Worm (Caenorhabditis elegans) whole organism, late embryonic: ENCODE results near the gene F09G8.10.

Experiments used
- C38D4.7 ChIP-seq: fragments of 200-800 bp; sonication (Bioruptor generic); optimal IDR thresholded peaks from 2 replicates; lab custom pipeline; 2018; ENCODE audit warnings: mild to moderate bottlenecking, missing genetic modification characterization, moderate library complexity, missing compliant biosample characterization
- F13H6.1 ChIP-seq: sonication (generic microtip); optimal IDR thresholded peaks from 2 replicates; lab custom pipeline; 2016; ENCODE audit warnings: missing genetic modification characterization, missing compliant biosample characterization
- ceh-14 ChIP-seq: sonication (generic microtip); optimal IDR thresholded peaks from 2 replicates; lab custom pipeline; 2016; ENCODE audit warnings: missing genotype, missing genetic modification characterization, missing compliant biosample characterization
- ceh-22 ChIP-seq: sonication (generic microtip); optimal IDR thresholded peaks from 2 replicates; lab custom pipeline; 2017; ENCODE audit warnings: missing biosample characterization, missing genetic modification characterization
- ceh-30 ChIP-seq: fragments of 150-350 bp; optimal IDR thresholded peaks from 2 replicates; lab custom pipeline; 2014; ENCODE audit warnings: missing biosample characterization, missing genetic modification characterization
- ceh-31 ChIP-seq: sonication (generic microtip); optimal IDR thresholded peaks from 2 replicates; lab custom pipeline; 2016; ENCODE audit warnings: missing genetic modification characterization, missing compliant biosample characterization
- ceh-34 ChIP-seq: sonication (generic microtip); optimal IDR thresholded peaks from 2 replicates; lab custom pipeline; 2016; ENCODE audit warnings: mild to moderate bottlenecking, missing genetic modification characterization, missing compliant biosample characterization
- ceh-48 ChIP-seq: sonication (generic microtip); optimal IDR thresholded peaks from 2 replicates; lab custom pipeline; 2016; ENCODE audit warnings: missing genetic modification characterization, inconsistent platforms, missing compliant biosample characterization
- ceh-9 ChIP-seq: sonication (generic microtip); optimal IDR thresholded peaks from 2 replicates; lab custom pipeline; 2016; ENCODE audit warnings: mild to moderate bottlenecking, missing genetic modification characterization, inconsistent platforms, missing compliant biosample characterization
- che-1 ChIP-seq: sonication (generic microtip); optimal IDR thresholded peaks from 2 replicates; lab custom pipeline; 2016; ENCODE audit warnings: mild to moderate bottlenecking, missing genetic modification characterization, missing compliant biosample characterization
- elt-2 ChIP-seq: sonication (generic microtip); optimal IDR thresholded peaks from 2 replicates; lab custom pipeline; 2016; ENCODE audit warnings: missing genetic modification reagents, missing genetic modification characterization, missing compliant biosample characterization
- elt-4 ChIP-seq: sonication (generic microtip); optimal IDR thresholded peaks from 2 replicates; lab custom pipeline; 2016; ENCODE audit warnings: missing genetic modification characterization, missing compliant biosample characterization
- ets-4 ChIP-seq: sonication (generic microtip); optimal IDR thresholded peaks from 2 replicates; lab custom pipeline; 2016; ENCODE audit warnings: missing genetic modification characterization, missing compliant biosample characterization
- fax-1 ChIP-seq: sonication (generic microtip); optimal IDR thresholded peaks from 2 replicates; lab custom pipeline; 2016; ENCODE audit warnings: missing genotype, missing genetic modification characterization, missing compliant biosample characterization
- fkh-10 ChIP-seq: fragments of 150-350 bp; optimal IDR thresholded peaks from 2 replicates; lab custom pipeline; 2014; ENCODE audit warnings: missing biosample characterization, missing genetic modification reagents, missing genetic modification characterization
- hlh-13 ChIP-seq: fragments of 200-800 bp; sonication (Bioruptor generic); optimal IDR thresholded peaks from 2 replicates; lab custom pipeline; 2018; ENCODE audit warnings: mild to moderate bottlenecking, missing genetic modification characterization, missing compliant biosample characterization
- hlh-15 ChIP-seq: sonication (generic microtip); optimal IDR thresholded peaks from 2 replicates; lab custom pipeline; 2016; ENCODE audit warnings: missing genetic modification characterization, missing compliant biosample characterization
- hlh-6 ChIP-seq: sonication (generic microtip); optimal IDR thresholded peaks from 2 replicates; lab custom pipeline; 2016; ENCODE audit warnings: missing genotype, missing genetic modification characterization, missing compliant biosample characterization
- hlh-8 ChIP-seq: sonication (generic microtip); optimal IDR thresholded peaks from 2 replicates; lab custom pipeline; 2016; ENCODE audit warnings: missing genotype, missing genetic modification characterization, missing compliant biosample characterization
- lin-11 ChIP-seq: fragments of 200-800 bp; sonication (Bioruptor generic); optimal IDR thresholded peaks from 2 replicates; lab custom pipeline; 2018; ENCODE audit warnings: mild to moderate bottlenecking, missing genetic modification characterization, missing compliant biosample characterization
- madf-2 ChIP-seq: sonication (generic microtip); optimal IDR thresholded peaks from 2 replicates; lab custom pipeline; 2017; ENCODE audit warnings: missing genetic modification characterization, missing compliant biosample characterization
- mec-3 ChIP-seq: sonication (generic microtip); optimal IDR thresholded peaks from 2 replicates; lab custom pipeline; 2016; ENCODE audit warnings: borderline replicate concordance, missing genetic modification characterization, missing compliant biosample characterization
- pag-3 ChIP-seq: sonication (generic microtip); optimal IDR thresholded peaks from 2 replicates; lab custom pipeline; 2016; ENCODE audit warnings: missing compliant biosample characterization, missing genetic modification characterization, borderline replicate concordance
- pha-4 ChIP-seq: fragments of 150-350 bp; optimal IDR thresholded peaks from 2 replicates; lab custom pipeline; 2018; ENCODE audit warnings: missing biosample characterization, missing genetic modification reagents, missing genetic modification characterization
- rnt-1 ChIP-seq: sonication (generic microtip); optimal IDR thresholded peaks from 2 replicates; lab custom pipeline; 2016; ENCODE audit warnings: missing genetic modification characterization, missing compliant biosample characterization
- sdc-2 ChIP-seq: sonication (generic microtip); optimal IDR thresholded peaks from 2 replicates; lab custom pipeline; 2016; ENCODE audit warnings: missing genotype, missing genetic modification characterization, missing compliant biosample characterization
- sox-2 ChIP-seq: fragments of 200-800 bp; sonication (Bioruptor generic); IDR thresholded peaks from 2 replicates; pipeline ENCODE4 v1.3.6; 2022; ENCODE audit warnings: missing genetic modification reagents, missing genetic modification characterization, missing compliant biosample characterization
- tbx-2 ChIP-seq: sonication (generic microtip); optimal IDR thresholded peaks from 2 replicates; lab custom pipeline; 2016; ENCODE audit warnings: missing genetic modification characterization, missing compliant biosample characterization
- tbx-7 ChIP-seq: sonication (generic microtip); optimal IDR thresholded peaks from 2 replicates; lab custom pipeline; 2016; ENCODE audit warnings: missing genotype, missing genetic modification characterization, missing compliant biosample characterization
- unc-3 ChIP-seq, 2 experiments: fragments of 200-800 bp in 1 of 2; sonication (Bioruptor generic) in 1 of 2; sonication (generic microtip) in 1 of 2; conservative IDR thresholded peaks in 1 of 2; optimal IDR thresholded peaks in 1 of 2; 2 replicates each; pipeline versions ENCODE4 v1.3.6 to Lab custom; 2016 to 2022; ENCODE audit warnings: missing compliant biosample characterization in 2 of 2, missing genetic modification characterization in 2 of 2, missing genetic modification reagents in 1 of 2
- unc-42 ChIP-seq: sonication (generic microtip); optimal IDR thresholded peaks from 2 replicates; lab custom pipeline; 2016; ENCODE audit warnings: missing genotype, missing genetic modification characterization, missing compliant biosample characterization
- unc-55 ChIP-seq: sonication (generic microtip); optimal IDR thresholded peaks from 2 replicates; lab custom pipeline; 2017; ENCODE audit warnings: missing biosample characterization, missing genetic modification reagents, missing genetic modification characterization
- unc-86 ChIP-seq: sonication (generic microtip); optimal IDR thresholded peaks from 2 replicates; lab custom pipeline; 2016; ENCODE audit warnings: missing genetic modification characterization, missing compliant biosample characterization

F09G8.10 gene

DNA sequence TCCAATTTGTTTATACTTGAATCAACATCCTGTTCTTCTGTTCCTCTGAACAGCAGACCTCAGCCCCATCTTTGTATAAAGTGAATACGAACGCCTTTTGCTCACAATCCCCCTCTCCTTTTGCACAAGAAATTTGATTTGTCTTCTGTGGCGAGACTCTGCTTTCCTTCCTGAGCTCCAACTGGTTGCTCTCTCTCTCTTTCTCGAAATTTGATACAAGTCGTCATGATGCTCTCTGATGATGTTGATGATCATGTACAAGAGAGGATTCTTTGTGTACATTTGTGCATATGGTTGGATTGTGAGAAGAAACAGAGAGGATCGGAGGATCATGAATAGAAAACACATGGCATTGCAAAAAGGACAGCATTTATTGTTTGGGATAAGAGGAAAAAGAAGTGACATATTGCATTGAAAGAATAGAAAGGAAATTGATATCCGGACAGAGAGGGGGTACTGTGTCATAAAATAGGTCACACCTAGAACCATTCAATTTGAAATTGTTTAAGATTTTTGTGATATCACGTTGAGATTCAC lies 29.0 kb upstream of the F09G8.10 start:
- TF ChIP-seq ceh-34 (tag; lab: Kevin White, UChicago) (peak; percentile 82), unc-42 (tag; lab: Kevin White, UChicago) (peak; percentile 22), F13H6.1 (tag; lab: Kevin White, UChicago) (no peak), hlh-8 (tag; lab: Kevin White, UChicago) (peak; percentile 3)

DNA sequence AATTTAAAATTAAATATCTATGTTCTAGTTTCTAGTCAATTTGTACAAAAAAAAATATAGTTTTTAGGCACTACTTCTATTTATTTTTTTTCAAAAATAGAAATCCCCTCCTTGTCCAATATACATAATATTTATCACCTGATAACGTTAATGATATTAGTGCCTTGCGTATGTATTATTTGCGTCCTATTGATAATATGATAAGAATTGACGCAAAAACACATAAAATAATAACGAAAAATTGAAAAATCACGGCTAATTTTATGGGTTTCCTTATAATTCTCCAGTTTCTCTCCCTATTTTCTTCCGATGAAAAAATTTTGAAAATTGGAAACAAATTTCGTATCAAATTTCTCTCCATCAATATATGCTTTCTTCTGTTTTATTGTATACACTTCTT lies 27.8 kb upstream of the F09G8.10 start:
- peak; percentile 82 for TF ChIP-seq elt-2 (tag; lab: Kevin White, UChicago)
- TF ChIP-seq hlh-6 (tag; lab: Kevin White, UChicago) = no peak

DNA sequence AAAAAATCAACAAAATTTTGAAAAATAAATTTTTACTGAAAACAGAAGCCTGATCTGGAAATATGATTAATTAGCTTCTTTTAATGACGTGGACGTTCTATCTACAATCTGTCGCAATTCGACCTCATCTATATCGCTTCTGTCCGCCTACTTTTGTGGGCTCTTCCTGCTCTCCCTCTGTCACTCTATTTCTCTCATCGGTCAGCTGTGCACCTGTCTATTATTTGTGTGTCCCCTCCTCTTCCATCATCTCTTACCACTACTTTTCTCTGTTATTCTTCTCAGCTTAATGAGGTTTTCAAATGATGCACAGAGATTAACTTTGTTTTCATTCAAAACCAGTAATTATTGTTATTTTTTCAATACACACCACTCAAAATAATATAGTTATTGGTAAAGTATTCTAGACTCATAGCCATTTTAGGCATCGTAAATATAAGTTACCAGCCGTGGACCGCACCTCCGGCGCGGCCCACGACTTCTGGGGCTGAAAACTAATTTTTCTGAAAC lies 27.2 kb upstream of the F09G8.10 start:
- TF ChIP-seq unc-42 (tag; lab: Kevin White, UChicago) (peak; percentile 29), ceh-34 (tag; lab: Kevin White, UChicago) (no peak)

DNA sequence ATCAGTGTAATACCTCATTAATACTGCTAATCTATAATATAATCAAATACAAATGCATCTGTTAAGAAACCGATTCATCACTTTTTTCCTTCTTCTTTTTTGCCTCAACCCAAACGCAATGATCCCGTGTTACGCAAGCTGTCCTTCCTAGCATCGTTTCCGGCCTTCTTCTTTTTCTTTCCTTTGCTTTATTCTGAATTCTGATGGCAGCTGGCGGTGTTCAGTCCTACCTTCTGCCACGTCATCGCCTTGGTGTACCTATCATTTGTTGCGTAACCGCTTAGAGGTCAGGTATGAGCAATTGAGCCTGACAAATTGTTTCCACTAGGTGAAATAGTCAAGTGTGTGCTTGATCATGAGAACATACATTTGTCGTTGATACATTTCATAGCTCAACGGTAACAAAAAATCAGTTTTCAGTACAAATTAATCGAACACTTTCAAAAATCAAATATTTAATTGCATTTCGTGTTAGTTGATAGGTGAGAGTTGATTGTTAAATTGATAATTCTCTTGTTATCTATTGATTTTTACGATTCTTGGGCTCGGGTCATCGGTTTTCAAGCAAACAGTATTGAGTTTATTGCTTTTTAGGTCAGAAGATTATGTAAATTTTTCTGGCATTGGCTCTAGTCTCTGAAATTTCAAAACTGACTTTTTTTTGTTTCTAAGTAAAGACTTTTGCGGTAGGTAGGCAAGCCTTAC lies 26.4 kb upstream of the F09G8.10 start:
- no peak for TF ChIP-seq pha-4 (tag; lab: Kevin White, UChicago)
- no peak for TF ChIP-seq sdc-2
- no peak for TF ChIP-seq ceh-22 (tag; lab: Kevin White, UChicago)
- no peak for TF ChIP-seq pag-3 (tag; lab: Kevin White, UChicago)
- no peak for TF ChIP-seq hlh-15 (tag; lab: Kevin White, UChicago)
- no peak for TF ChIP-seq ceh-14
- TF ChIP-seq hlh-13 (GFP tag; lab: Kevin White, UChicago) = no peak
- no peak for TF ChIP-seq rnt-1
- peak; percentile 37 for TF ChIP-seq tbx-2
- no peak for TF ChIP-seq elt-4 (tag; lab: Kevin White, UChicago)
- peak; percentile 30 for TF ChIP-seq elt-2 (tag; lab: Kevin White, UChicago)
- no peak for TF ChIP-seq fkh-10 (GFP tag; lab: Kevin White, UChicago)
- no peak for TF ChIP-seq unc-42 (tag; lab: Kevin White, UChicago)
- TF ChIP-seq sox-2 (GFP tag; lab: Robert Waterston, UW) = no peak
- no peak for TF ChIP-seq ceh-30 (tag; lab: Kevin White, UChicago)
- no peak for TF ChIP-seq unc-55 (GFP tag; lab: Kevin White, UChicago)

DNA sequence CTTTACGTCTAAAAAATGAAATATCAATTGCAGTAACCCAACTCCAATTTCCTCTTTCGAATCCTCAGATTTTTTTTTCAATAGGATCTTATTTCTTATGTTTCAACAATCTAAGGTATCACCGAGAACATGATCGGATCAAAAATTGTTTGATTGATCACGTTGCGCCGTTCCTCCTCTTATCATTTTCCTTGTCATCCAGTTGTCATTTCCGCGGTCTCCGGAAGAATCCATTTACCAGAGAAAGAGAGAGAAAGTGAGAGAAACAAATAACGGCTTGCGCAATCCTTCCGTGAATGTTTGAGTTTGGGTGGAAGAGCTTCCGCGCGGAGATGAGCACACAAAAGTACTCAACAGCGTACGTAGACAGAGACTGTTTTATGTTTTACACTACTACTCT lies 21.3 kb upstream of the F09G8.10 start:
- TF ChIP-seq unc-55 (GFP tag; lab: Kevin White, UChicago) (peak; percentile 56), F13H6.1 (tag; lab: Kevin White, UChicago) (no peak), ceh-30 (tag; lab: Kevin White, UChicago) (no peak)

DNA sequence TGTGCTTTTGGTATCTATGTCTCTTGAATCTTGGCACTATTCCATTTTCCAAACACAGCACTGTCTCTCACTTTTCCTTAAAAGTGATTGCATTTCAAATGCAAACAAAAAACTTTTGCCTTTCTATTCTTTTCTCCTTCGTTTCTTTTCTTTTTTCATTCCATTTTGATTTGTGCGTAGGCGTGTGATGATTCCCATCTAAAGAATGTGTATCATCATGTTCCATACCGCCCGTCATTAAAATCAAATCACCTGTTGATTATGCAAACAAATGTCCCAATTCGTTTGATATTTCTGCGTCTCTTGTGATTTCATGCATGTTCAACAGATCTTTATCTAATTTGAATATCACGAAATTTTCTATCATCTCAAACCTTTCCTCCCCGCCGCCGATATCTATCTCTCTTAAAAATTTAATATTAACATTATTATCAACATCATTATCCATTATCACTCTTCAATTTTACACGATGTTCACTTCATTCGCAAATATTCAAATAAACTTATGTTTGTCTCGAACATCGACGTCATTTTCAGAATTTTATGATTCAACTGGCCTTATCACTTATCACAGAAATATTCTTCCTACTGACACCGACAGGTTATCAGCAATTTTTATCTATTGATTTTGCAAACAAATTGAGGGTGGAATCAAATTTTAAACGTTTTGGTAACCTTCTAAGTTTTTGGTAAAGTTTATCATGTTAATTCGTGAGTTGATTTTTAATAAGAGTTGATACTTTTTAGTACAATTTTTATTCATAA lies 19.5 kb upstream of the F09G8.10 start:
- TF ChIP-seq elt-2 (tag; lab: Kevin White, UChicago) (peak; percentile 89), madf-2 (tag; lab: Kevin White, UChicago) (no peak)

DNA sequence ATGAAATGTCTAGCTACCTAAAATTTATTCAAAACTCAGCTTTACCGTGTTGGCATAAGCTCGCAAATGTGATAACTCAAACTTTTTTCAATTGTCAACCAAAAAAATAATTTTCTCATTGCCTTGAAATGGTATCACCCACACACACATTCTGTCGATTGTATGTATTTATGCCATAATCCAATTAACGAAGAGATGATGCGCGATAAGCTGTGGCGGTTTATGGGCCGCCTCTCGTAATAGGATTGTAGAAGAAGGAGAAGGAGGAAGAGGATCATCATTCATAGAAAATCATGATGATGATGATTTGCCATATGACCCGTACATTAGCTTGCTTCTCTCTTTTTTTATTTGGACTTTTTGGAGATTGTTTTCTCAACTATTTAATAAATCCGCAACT lies 17.2 kb upstream of the F09G8.10 start:
- TF ChIP-seq fax-1 = no peak
- TF ChIP-seq unc-42 (tag; lab: Kevin White, UChicago) = peak; percentile 85

DNA sequence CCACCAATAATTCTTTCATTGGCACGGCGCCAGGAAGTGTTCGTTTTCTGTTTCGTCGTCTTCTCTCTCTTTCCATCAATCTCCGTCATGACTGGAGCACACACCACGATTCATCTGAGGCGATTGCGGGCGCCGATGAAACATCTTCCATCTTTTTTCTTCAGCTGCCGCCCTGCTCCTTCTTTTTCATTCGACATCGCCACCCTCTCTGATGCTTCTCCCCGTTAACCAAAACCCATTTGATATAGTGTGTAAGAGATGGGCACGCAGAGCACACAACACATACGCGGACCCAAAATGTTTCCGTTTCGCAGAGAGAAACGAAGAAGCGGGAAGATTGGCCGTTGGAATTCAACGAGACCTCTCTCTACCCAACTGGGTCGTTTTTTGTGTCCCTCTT lies 15.5 kb upstream of the F09G8.10 start:
- TF ChIP-seq elt-4 (tag; lab: Kevin White, UChicago) (no peak), madf-2 (tag; lab: Kevin White, UChicago) (no peak), ceh-31 (tag; lab: Kevin White, UChicago) (no peak), ets-4 (tag; lab: Kevin White, UChicago) (no peak), ceh-48 (tag; lab: Kevin White, UChicago) (no peak), unc-86 (tag; lab: Kevin White, UChicago) (no peak), C38D4.7 (GFP tag; lab: Kevin White, UChicago) (no peak), tbx-7 (tag; lab: Kevin White, UChicago) (no peak), sox-2 (GFP tag; lab: Robert Waterston, UW) (no peak), mec-3 (tag; lab: Kevin White, UChicago) (no peak), che-1 (tag; lab: Kevin White, UChicago) (no peak), unc-3 (GFP tag; conservative IDR thresholded peaks at IDR 0.05; lab: Robert Waterston, UW) (no peak), unc-3 (tag; optimal IDR thresholded peaks at IDR 0.05; lab: Kevin White, UChicago) (no peak), F13H6.1 (tag; lab: Kevin White, UChicago) (peak; percentile 17), lin-11 (tag; lab: Kevin White, UChicago) (no peak), ceh-9 (tag; lab: Kevin White, UChicago) (no peak), elt-2 (tag; lab: Kevin White, UChicago) (no peak), fax-1 (no peak)
